Fruit fly (Drosophila melanogaster): Measurements from ENCODE around the gene Kdm2.

DNA sequence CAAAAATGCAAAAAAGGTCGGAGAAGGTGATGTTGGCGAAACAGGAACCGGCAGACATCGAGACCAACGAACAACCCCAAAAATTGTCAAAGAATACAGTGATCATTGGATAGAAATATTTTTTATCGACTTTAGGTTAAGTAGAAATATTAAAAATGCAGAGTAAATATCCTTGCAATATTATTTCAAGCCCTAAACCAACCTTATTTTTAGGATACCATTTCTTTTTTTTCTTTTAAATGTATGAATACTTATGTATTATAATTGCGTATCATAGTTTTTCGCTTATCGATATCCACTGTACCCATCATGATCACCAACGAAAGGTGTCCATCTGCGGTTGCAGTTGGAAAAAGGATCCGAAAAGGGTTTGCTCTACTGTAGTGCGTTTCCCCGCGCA lies 17.0 kb upstream of the Kdm2 start:
- no peak for TF ChIP-seq CG8478 (optimal IDR thresholded peaks at IDR 0.05)
- TF ChIP-seq CTCF (optimal IDR thresholded peaks at IDR 0.05) = no peak

All from S2 (cell line).